Fruit fly (Drosophila melanogaster) whole organism, wandering third instar larva: ENCODE data around the gene CG43675.

ENCODE experiments used
- Abd-B ChIP-seq: fragments of >200 bp; optimal IDR thresholded peaks from 2 replicates; lab custom pipeline; 2017; ENCODE audit warnings: missing biosample characterization, missing genetic modification characterization
- CrebA ChIP-seq: fragments of 200-800 bp; sonication (Bioruptor generic); optimal IDR thresholded peaks from 2 replicates; lab custom pipeline; 2016; ENCODE audit warnings: missing biosample characterization, mild to moderate bottlenecking, missing genetic modification characterization, borderline replicate concordance
- Dif ChIP-seq: fragments of 200-275, 200-300 bp; sonication (Bioruptor generic); optimal IDR thresholded peaks from 2 replicates; lab custom pipeline; 2018; ENCODE audit warnings: missing biosample characterization, missing genetic modification characterization; ENCODE audit not compliant: partially characterized antibody
- foxo ChIP-seq, 2 experiments: fragments of 200-800 bp; sonication (Bioruptor generic); optimal IDR thresholded peaks; 2 replicates in 1 of 2; 3 replicates in 1 of 2; lab custom pipeline; 2016 to 2017; ENCODE audit warnings: missing biosample characterization in 2 of 2, missing genetic modification characterization in 2 of 2
- h ChIP-seq: fragments of 200-800 bp; sonication (Bioruptor generic); optimal IDR thresholded peaks from 3 replicates; lab custom pipeline; 2016; ENCODE audit warnings: missing biosample characterization, mild to moderate bottlenecking, missing genetic modification characterization
- rgr ChIP-seq: fragments of 200-800 bp; sonication (Bioruptor generic); optimal IDR thresholded peaks from 3 replicates; lab custom pipeline; 2016; ENCODE audit warnings: missing biosample characterization, mild to moderate bottlenecking, missing genetic modification characterization
- sage ChIP-seq: fragments of 200-800 bp; sonication (Bioruptor generic); optimal IDR thresholded peaks from 2 replicates; lab custom pipeline; 2016; ENCODE audit warnings: missing biosample characterization, mild to moderate bottlenecking, missing genetic modification characterization
- usp ChIP-seq: fragments of >200 bp; optimal IDR thresholded peaks from 2 replicates; lab custom pipeline; 2017; ENCODE audit warnings: missing biosample characterization, missing genetic modification characterization

- TF ChIP-seq sage (peak; percentile 86), Dif (GFP tag; lab: Kevin White, UChicago) (peak; percentile 6), Abd-B (GFP tag; lab: Kevin White, UChicago) (no peak), CrebA (GFP tag; lab: Kevin White, UChicago) (peak; percentile 64), h (peak; percentile 95), usp (GFP tag; lab: Kevin White, UChicago) (no peak), foxo (GFP tag; optimal IDR thresholded peaks at IDR 0.05; lab: Kevin White, UChicago) (peak in 1 of 2 experiments; percentile 93), rgr (GFP tag; lab: Kevin White, UChicago) (peak; percentile 88)
These were observed 23.5 kb downstream of the CG43675 start for dm6 chr3R:9378644-9379411.
